Worm (Caenorhabditis elegans): Measurements from ENCODE around the gene Y61A9LA.1.

Y61A9LA.1 gene

ce11 chrV:4615802-4616201, 30.7 kb downstream of the Y61A9LA.1 start, which contains the start of the genes Y61A9LA.10 and F54D11.4 (continued):
- no peak for TF ChIP-seq T26A5.8 (tag; optimal IDR thresholded peaks at IDR 0.05)
- no peak for TF ChIP-seq ceh-79 (tag; optimal IDR thresholded peaks at IDR 0.05)
- TF ChIP-seq aptf-3 (GFP tag; IDR thresholded peaks at IDR 0.05): no peak
- TF ChIP-seq ztf-3 (GFP tag; optimal IDR thresholded peaks at IDR 0.05): no peak
- TF ChIP-seq Y53F4B.3 (GFP tag; IDR thresholded peaks at IDR 0.05): no peak
- no peak for TF ChIP-seq sdz-38 (tag; optimal IDR thresholded peaks at IDR 0.05)
- TF ChIP-seq lag-1 (GFP tag; IDR thresholded peaks at IDR 0.05): no peak
- TF ChIP-seq athp-1 (tag; optimal IDR thresholded peaks at IDR 0.05): no peak
- TF ChIP-seq mcd-1 (GFP tag; IDR thresholded peaks at IDR 0.05): peak; percentile 66
- TF ChIP-seq madf-3 (GFP tag; IDR thresholded peaks at IDR 0.05): no peak
- no peak for TF ChIP-seq attf-3 (GFP tag; conservative IDR thresholded peaks at IDR 0.05)
- TF ChIP-seq hmg-20 (GFP tag; IDR thresholded peaks at IDR 0.05): no peak
- TF ChIP-seq ceh-58 (GFP tag; IDR thresholded peaks at IDR 0.05): no peak
- TF ChIP-seq zfh-2 (GFP tag; conservative IDR thresholded peaks at IDR 0.05): no peak
- TF ChIP-seq nfya-1 (tag; optimal IDR thresholded peaks at IDR 0.05; ENCODE audit: borderline replicate concordance, insufficient read depth): no peak
- no peak for TF ChIP-seq snpc-1.1 (tag; optimal IDR thresholded peaks at IDR 0.05; ENCODE audit: insufficient read depth)
- TF ChIP-seq let-526 (GFP tag; IDR thresholded peaks at IDR 0.05): no peak
- TF ChIP-seq attf-6 (GFP tag; IDR thresholded peaks at IDR 0.05): no peak
- no peak for TF ChIP-seq unc-130 (GFP tag; optimal IDR thresholded peaks at IDR 0.05)
- no peak for TF ChIP-seq egrh-3 (GFP tag; IDR thresholded peaks at IDR 0.05)
- TF ChIP-seq attf-5 (GFP tag; optimal IDR thresholded peaks at IDR 0.05): peak; percentile 36
- TF ChIP-seq D2030.7 (GFP tag; IDR thresholded peaks at IDR 0.05): 0 out of 2 replicates have a peak, but pooled peaks have one; percentile 34
- no peak for TF ChIP-seq mel-28 (tag; optimal IDR thresholded peaks at IDR 0.05; ENCODE audit: borderline replicate concordance)
- TF ChIP-seq F52B5.7 (tag; optimal IDR thresholded peaks at IDR 0.05): no peak
- TF ChIP-seq rpc-1 (optimal IDR thresholded peaks at IDR 0.05): no peak
- TF ChIP-seq rpc-1 (tag; optimal IDR thresholded peaks at IDR 0.05): no peak
- TF ChIP-seq ztf-25 (GFP tag; IDR thresholded peaks at IDR 0.05): no peak
- TF ChIP-seq tbx-9 (tag; optimal IDR thresholded peaks at IDR 0.05; ENCODE audit: borderline replicate concordance): no peak
- TF ChIP-seq ceh-91 (GFP tag; IDR thresholded peaks at IDR 0.05): no peak

- TF ChIP-seq F49E8.2 (tag; optimal IDR thresholded peaks at IDR 0.05; ENCODE audit: insufficient read depth) (no peak), aptf-2 (GFP tag; conservative IDR thresholded peaks at IDR 0.05) (no peak), somi-1 (GFP tag; optimal IDR thresholded peaks at IDR 0.05) (no peak), T07F8.4 (tag; optimal IDR thresholded peaks at IDR 0.05) (no peak), tlf-1 (GFP tag; optimal IDR thresholded peaks at IDR 0.05) (no peak), F57A8.1 (GFP tag; optimal IDR thresholded peaks at IDR 0.05) (no peak), dpl-1 (GFP tag; optimal IDR thresholded peaks at IDR 0.05) (no peak), madf-10 (tag; optimal IDR thresholded peaks at IDR 0.05) (no peak), mxl-1 (tag; optimal IDR thresholded peaks at IDR 0.05) (no peak), chd-7 (tag; optimal IDR thresholded peaks at IDR 0.05) (no peak), attf-5 (GFP tag; optimal IDR thresholded peaks at IDR 0.05) (no peak), ceh-40 (GFP tag; IDR thresholded peaks at IDR 0.05) (no peak), die-1 (tag; optimal IDR thresholded peaks at IDR 0.05) (no peak)
Measured at ce11 chrV:4617260-4617659, 32.2 kb downstream of the Y61A9LA.1 start, which contains the start of gene sumv-2. Gene sumv-2, plus strand, starts transcription at chrV:4617560.

All from whole organism, young adult.